Worm (Caenorhabditis elegans): ENCODE measurements around the gene hpr-17.

DNA sequence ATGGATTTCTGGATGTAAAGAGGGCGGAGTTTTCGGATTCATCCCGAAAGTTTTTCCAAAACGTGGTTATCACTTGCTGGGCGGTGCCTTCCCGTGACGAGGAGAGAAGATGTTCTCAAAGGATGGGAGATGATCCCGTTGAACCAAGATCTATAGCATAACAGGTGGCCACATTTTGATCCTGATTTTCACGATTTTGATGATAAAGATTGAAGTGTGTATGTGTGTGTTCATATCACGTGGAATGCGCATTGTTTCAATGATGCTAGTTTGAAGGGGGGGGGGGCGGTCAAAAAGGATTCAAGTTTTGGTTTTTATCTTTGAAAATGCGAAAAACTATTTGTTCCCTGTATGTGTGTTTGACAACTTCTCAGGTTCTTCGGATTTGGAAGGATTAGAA is 11.6 kb downstream of the hpr-17 start, which contains the start of gene mltn-1:
- TF ChIP-seq ztf-4 (tag; optimal IDR thresholded peaks at IDR 0.05) (no peak), pqm-1 (tag; optimal IDR thresholded peaks at IDR 0.05) (no peak), lin-15B (tag; optimal IDR thresholded peaks at IDR 0.05) (no peak), nhr-12 (tag; optimal IDR thresholded peaks at IDR 0.05) (no peak), ceh-28 (tag; optimal IDR thresholded peaks at IDR 0.05) (no peak), fkh-10 (GFP tag; optimal IDR thresholded peaks at IDR 0.05) (no peak), egl-27 (tag; optimal IDR thresholded peaks at IDR 0.05) (no peak), aly-2 (tag; optimal IDR thresholded peaks at IDR 0.05) (no peak), ama-1 (optimal IDR thresholded peaks at IDR 0.05) (no peak), nhr-237 (tag; optimal IDR thresholded peaks at IDR 0.05) (no peak), sea-2 (GFP tag; optimal IDR thresholded peaks at IDR 0.05) (no peak)
